Worm (Caenorhabditis elegans): ENCODE measurements around the gene C28D4.8.

The C28D4.8 gene

ce11 chrIV:9756647-9757424 lies 8.6 kb upstream of the C28D4.8 start:
- TF ChIP-seq ceh-48 (tag; optimal IDR thresholded peaks at IDR 0.05) (no peak), sox-4 (tag; optimal IDR thresholded peaks at IDR 0.05) (no peak), pha-4 (tag; optimal IDR thresholded peaks at IDR 0.05) (no peak), nhr-232 (tag; optimal IDR thresholded peaks at IDR 0.05) (no peak), che-1 (tag; optimal IDR thresholded peaks at IDR 0.05) (no peak), ceh-22 (tag; optimal IDR thresholded peaks at IDR 0.05) (no peak), nfya-1 (tag; optimal IDR thresholded peaks at IDR 0.05) (no peak), unc-42 (tag; optimal IDR thresholded peaks at IDR 0.05) (no peak), ets-4 (tag; optimal IDR thresholded peaks at IDR 0.05) (no peak), pha-2 (tag; optimal IDR thresholded peaks at IDR 0.05) (no peak), ceh-2 (tag; optimal IDR thresholded peaks at IDR 0.05) (no peak), sdc-2 (tag; optimal IDR thresholded peaks at IDR 0.05) (no peak), rnt-1 (tag; optimal IDR thresholded peaks at IDR 0.05) (no peak), ztf-16 (tag; optimal IDR thresholded peaks at IDR 0.05) (no peak), ama-1 (optimal IDR thresholded peaks at IDR 0.05) (no peak), fkh-6 (tag; optimal IDR thresholded peaks at IDR 0.05) (no peak)

ce11 chrIV:9755713-9756112 lies 7.5 kb upstream of the C28D4.8 start:
- TF ChIP-seq pag-3 (tag; optimal IDR thresholded peaks at IDR 0.05; ENCODE audit: borderline replicate concordance) (no peak), npax-4 (tag; optimal IDR thresholded peaks at IDR 0.05) (no peak), ceh-22 (tag; optimal IDR thresholded peaks at IDR 0.05) (no peak), unc-42 (tag; optimal IDR thresholded peaks at IDR 0.05) (no peak), ceh-18 (tag; optimal IDR thresholded peaks at IDR 0.05) (no peak), sdc-2 (tag; optimal IDR thresholded peaks at IDR 0.05) (no peak), ttx-3 (tag; optimal IDR thresholded peaks at IDR 0.05) (no peak), ztf-16 (tag; optimal IDR thresholded peaks at IDR 0.05) (no peak), madf-2 (tag; optimal IDR thresholded peaks at IDR 0.05) (no peak)

DNA sequence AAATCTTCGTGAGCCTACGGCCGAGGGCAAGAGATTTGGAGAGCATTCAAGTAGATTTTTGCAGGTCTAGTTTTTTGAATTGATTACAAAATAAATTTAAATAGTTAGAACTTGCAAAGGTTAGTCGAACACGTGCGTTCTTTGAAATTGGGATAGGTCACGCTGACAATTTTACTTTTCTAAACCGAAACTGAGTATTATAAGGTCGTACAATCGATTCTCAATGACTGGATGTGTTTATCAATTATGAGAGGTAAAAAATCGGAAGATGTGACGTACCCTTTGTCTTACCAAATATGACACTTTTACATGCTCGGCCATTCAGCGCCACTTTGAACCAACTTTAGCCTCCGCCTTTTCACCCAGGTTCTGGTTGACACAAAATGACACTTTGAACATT lies 1.5 kb downstream of the C28D4.8 start, which contains the start of gene C28D4.5:
Gene C28D4.5, minus strand, starts transcription at position 101 of the 400 bp plus-strand sequence.
- TF ChIP-seq gmeb-2 (tag; optimal IDR thresholded peaks at IDR 0.05) (no peak), elt-2 (tag; optimal IDR thresholded peaks at IDR 0.05) (no peak), hlh-30 (tag; optimal IDR thresholded peaks at IDR 0.05; ENCODE audit: insufficient read depth) (no peak), unc-86 (tag; optimal IDR thresholded peaks at IDR 0.05) (no peak), ceh-24 (tag; optimal IDR thresholded peaks at IDR 0.05) (no peak), rnt-1 (tag; optimal IDR thresholded peaks at IDR 0.05) (no peak), pha-2 (tag; optimal IDR thresholded peaks at IDR 0.05) (no peak), ceh-2 (tag; optimal IDR thresholded peaks at IDR 0.05) (no peak), dmd-4 (tag; optimal IDR thresholded peaks at IDR 0.05; ENCODE audit: borderline replicate concordance) (no peak), fkh-6 (tag; optimal IDR thresholded peaks at IDR 0.05) (no peak), nhr-232 (tag; optimal IDR thresholded peaks at IDR 0.05) (no peak), ttx-3 (tag; optimal IDR thresholded peaks at IDR 0.05) (no peak)

- TF ChIP-seq nhr-11 (tag; optimal IDR thresholded peaks at IDR 0.05) (no peak), ceh-14 (tag; optimal IDR thresholded peaks at IDR 0.05) (no peak), C08G9.2 (tag; optimal IDR thresholded peaks at IDR 0.05) (no peak), pax-1 (tag; optimal IDR thresholded peaks at IDR 0.05) (no peak), ceh-22 (tag; optimal IDR thresholded peaks at IDR 0.05) (no peak), ceh-6 (GFP tag; optimal IDR thresholded peaks at IDR 0.05) (no peak)
Observed at ce11 chrIV:9744905-9745304, 3.3 kb downstream of the C28D4.8 start, which contains the start of gene C28D4.4. TSS of gene C28D4.4 (minus strand) at chrIV:9745005.

ce11 chrIV:9742883-9743282 lies 5.4 kb downstream of the C28D4.8 start, which contains the start of gene C28D4.7:
TSS of gene C28D4.7 (minus strand) at chrIV:9743147.
- no peak for TF ChIP-seq ceh-45 (GFP tag; IDR thresholded peaks at IDR 0.05)
- TF ChIP-seq C08G9.2 (tag; optimal IDR thresholded peaks at IDR 0.05): no peak
- TF ChIP-seq hlh-6 (tag; optimal IDR thresholded peaks at IDR 0.05): no peak
- TF ChIP-seq odd-2 (tag; optimal IDR thresholded peaks at IDR 0.05): no peak
- no peak for TF ChIP-seq mec-3 (tag; optimal IDR thresholded peaks at IDR 0.05; ENCODE audit: borderline replicate concordance)
- no peak for TF ChIP-seq syd-9 (tag; optimal IDR thresholded peaks at IDR 0.05)
- no peak for TF ChIP-seq elt-4 (tag; optimal IDR thresholded peaks at IDR 0.05)
- no peak for TF ChIP-seq hlh-30 (tag; optimal IDR thresholded peaks at IDR 0.05; ENCODE audit: insufficient read depth)
- no peak for TF ChIP-seq ama-1 (optimal IDR thresholded peaks at IDR 0.05)
- no peak for TF ChIP-seq nhr-11 (tag; optimal IDR thresholded peaks at IDR 0.05)
- no peak for TF ChIP-seq K02D7.2 (tag; optimal IDR thresholded peaks at IDR 0.05)
- no peak for TF ChIP-seq pha-2 (tag; optimal IDR thresholded peaks at IDR 0.05)
- no peak for TF ChIP-seq ceh-14 (tag; optimal IDR thresholded peaks at IDR 0.05)
- no peak for TF ChIP-seq ceh-19 (GFP tag; optimal IDR thresholded peaks at IDR 0.05)
- TF ChIP-seq fkh-10 (GFP tag; optimal IDR thresholded peaks at IDR 0.05): no peak
- TF ChIP-seq pqm-1 (tag; optimal IDR thresholded peaks at IDR 0.05): no peak
